Worm (Caenorhabditis elegans): ENCODE measurements around the gene abts-2.

Gene abts-2

DNA sequence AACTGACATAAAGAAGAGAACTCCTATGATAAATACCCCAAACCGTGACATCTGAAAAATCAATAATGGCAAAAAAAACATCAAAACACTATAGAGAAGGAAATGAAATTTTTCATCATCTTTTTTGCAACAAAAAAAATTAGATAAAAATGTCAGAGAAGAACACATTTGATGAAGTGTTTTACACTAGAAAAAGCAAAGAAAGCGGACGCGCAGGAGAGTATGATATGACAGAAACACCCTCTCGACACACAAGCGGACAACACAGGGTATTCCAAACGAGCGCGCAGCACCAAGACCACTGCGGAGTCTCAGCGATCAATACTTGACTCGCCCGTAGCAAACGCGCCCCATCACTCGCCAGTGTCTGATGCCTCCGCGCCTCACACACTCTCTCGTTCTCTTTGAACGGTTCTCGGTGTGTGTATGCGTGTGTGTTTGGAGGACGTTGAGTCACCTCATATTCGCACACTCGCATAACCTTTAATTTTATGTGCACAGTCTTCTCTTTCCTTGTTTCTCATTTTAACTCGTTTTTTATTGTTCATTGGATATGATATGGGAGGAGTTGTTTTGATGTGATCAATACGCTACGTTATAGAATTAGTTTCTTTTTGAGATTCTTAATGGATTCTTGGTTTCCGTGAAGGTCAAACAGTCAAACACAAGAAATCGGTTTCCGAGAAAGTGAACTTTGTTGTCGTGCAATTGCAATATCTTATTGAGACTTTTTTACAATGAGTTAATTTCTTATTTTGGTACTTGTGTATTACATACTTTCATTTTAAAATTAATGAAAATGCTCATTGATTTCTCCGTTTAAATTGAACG lies 38.8 kb upstream of the abts-2 start, which contains the start of gene selt-1.1:
TSS of gene selt-1.1 (minus strand) at position 51 of the 831 bp plus-strand sequence.
- TF ChIP-seq dmd-4 (tag; optimal IDR thresholded peaks at IDR 0.05) (no peak), nhr-11 (tag; optimal IDR thresholded peaks at IDR 0.05) (no peak), F13H6.1 (tag; optimal IDR thresholded peaks at IDR 0.05) (peak; percentile 62), sma-3 (GFP tag; optimal IDR thresholded peaks at IDR 0.05) (peak; percentile 47), sma-9 (GFP tag; optimal IDR thresholded peaks at IDR 0.05) (peak; percentile 27), sma-9 (tag; optimal IDR thresholded peaks at IDR 0.05) (no peak), fos-1 (tag; optimal IDR thresholded peaks at IDR 0.05) (peak; percentile 96), mbf-1 (tag; optimal IDR thresholded peaks at IDR 0.05) (no peak), lin-11 (tag; optimal IDR thresholded peaks at IDR 0.05) (no peak), unc-55 (GFP tag; optimal IDR thresholded peaks at IDR 0.05) (peak; percentile 34), crh-2 (tag; optimal IDR thresholded peaks at IDR 0.05) (peak; percentile 66), Y55F3AM.14 (GFP tag; optimal IDR thresholded peaks at IDR 0.05) (peak; percentile 5), ceh-16 (tag; optimal IDR thresholded peaks at IDR 0.05) (peak; percentile 24), C34F6.9 (tag; optimal IDR thresholded peaks at IDR 0.05) (peak; percentile 54), ztf-1 (GFP tag; conservative IDR thresholded peaks at IDR 0.05) (no peak), nhr-129 (tag; optimal IDR thresholded peaks at IDR 0.05) (peak; percentile 58), nhr-25 (tag; optimal IDR thresholded peaks at IDR 0.05) (peak; percentile 63), mab-5 (tag; optimal IDR thresholded peaks at IDR 0.05) (peak; percentile 10), lsy-2 (tag; optimal IDR thresholded peaks at IDR 0.05) (peak in 1 of 2 experiments; percentile 47)

DNA sequence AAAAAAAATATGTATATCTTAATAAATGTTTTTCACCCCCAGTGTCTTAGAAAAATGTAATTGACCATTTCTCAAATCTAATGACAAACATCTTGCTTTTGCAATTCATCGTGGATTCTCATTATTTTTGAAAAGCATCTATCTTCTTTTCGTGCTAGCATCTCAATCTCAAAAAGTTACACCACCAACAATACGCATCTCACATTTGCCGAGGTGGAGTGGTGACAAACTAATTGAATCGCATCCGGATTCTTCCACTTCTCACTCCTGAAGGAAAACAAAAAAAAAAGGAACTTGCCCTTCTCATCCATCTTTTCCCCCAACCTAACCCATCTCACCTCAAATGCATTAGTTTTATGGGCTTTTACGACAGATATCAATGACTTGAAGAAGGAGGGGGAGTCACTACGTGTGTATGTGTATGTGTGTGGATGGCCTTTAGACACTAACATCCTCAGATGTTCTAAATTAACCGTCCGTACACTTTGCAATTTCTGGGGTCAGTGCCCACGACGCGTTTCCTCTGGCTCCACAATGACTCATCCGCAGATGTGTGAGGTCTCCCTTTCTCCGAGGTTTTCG lies 37.9 kb upstream of the abts-2 start:
- no peak for TF ChIP-seq mbf-1 (tag; optimal IDR thresholded peaks at IDR 0.05)
- TF ChIP-seq sma-9 (GFP tag; optimal IDR thresholded peaks at IDR 0.05), result no peak
- TF ChIP-seq sma-9 (tag; optimal IDR thresholded peaks at IDR 0.05), result no peak
- TF ChIP-seq nhr-11 (tag; optimal IDR thresholded peaks at IDR 0.05), result no peak
- no peak for TF ChIP-seq nhr-77 (tag; optimal IDR thresholded peaks at IDR 0.05)
- TF ChIP-seq lin-39 (tag; optimal IDR thresholded peaks at IDR 0.05), result no peak
- no peak for TF ChIP-seq blmp-1 (tag; optimal IDR thresholded peaks at IDR 0.05; ENCODE audit: insufficient read depth)
- TF ChIP-seq F13H6.1 (tag; optimal IDR thresholded peaks at IDR 0.05), result no peak
- TF ChIP-seq elt-3 (tag; optimal IDR thresholded peaks at IDR 0.05), result no peak
- no peak for TF ChIP-seq nhr-23 (tag; optimal IDR thresholded peaks at IDR 0.05)
- no peak for TF ChIP-seq peb-1 (tag; optimal IDR thresholded peaks at IDR 0.05)
- TF ChIP-seq egl-27 (tag; optimal IDR thresholded peaks at IDR 0.05), result no peak

DNA sequence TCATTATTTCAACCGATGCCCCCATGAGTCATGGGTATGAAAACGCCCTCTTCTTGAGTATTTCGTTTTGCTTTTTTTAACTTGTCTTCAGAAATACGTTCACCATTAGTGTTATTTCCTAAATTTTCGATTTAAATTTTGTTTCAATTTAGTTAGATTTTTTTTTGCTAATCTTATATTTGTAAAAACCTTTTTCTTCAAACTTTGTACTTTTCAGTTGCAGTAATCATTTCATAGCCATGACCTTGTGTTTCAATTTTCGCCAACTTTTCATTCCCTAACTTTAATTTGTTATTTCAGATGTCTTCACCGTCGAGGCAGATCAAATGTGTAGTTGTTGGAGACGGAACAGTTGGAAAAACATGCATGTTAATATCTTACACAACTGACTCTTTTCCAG lies 37.2 kb upstream of the abts-2 start, which contains the start of gene mig-2:
TSS of gene mig-2 (plus strand) at position 301 of the 400 bp plus-strand sequence.
- TF ChIP-seq Y55F3AM.14 (GFP tag; optimal IDR thresholded peaks at IDR 0.05) (no peak), nhr-6 (tag; optimal IDR thresholded peaks at IDR 0.05) (no peak), ceh-82 (tag; optimal IDR thresholded peaks at IDR 0.05) (no peak), sma-9 (GFP tag; optimal IDR thresholded peaks at IDR 0.05) (no peak), sma-9 (tag; optimal IDR thresholded peaks at IDR 0.05) (no peak), nhr-77 (tag; optimal IDR thresholded peaks at IDR 0.05) (no peak), sma-3 (GFP tag; optimal IDR thresholded peaks at IDR 0.05) (no peak), nhr-11 (tag; optimal IDR thresholded peaks at IDR 0.05) (no peak), elt-1 (tag; optimal IDR thresholded peaks at IDR 0.05) (no peak), nhr-12 (tag; optimal IDR thresholded peaks at IDR 0.05) (no peak), unc-62 (GFP tag; optimal IDR thresholded peaks at IDR 0.05) (no peak), alr-1 (tag; optimal IDR thresholded peaks at IDR 0.05) (no peak), skn-1 (tag; optimal IDR thresholded peaks at IDR 0.05) (no peak), lin-39 (tag; optimal IDR thresholded peaks at IDR 0.05) (no peak), sem-4 (tag; optimal IDR thresholded peaks at IDR 0.05) (no peak), mab-5 (tag; optimal IDR thresholded peaks at IDR 0.05) (no peak), lsy-2 (tag; optimal IDR thresholded peaks at IDR 0.05) (no peak), nhr-21 (tag; optimal IDR thresholded peaks at IDR 0.05) (no peak), nhr-237 (tag; optimal IDR thresholded peaks at IDR 0.05) (no peak)
